Worm (Caenorhabditis elegans): Measurements from ENCODE around the gene Y6G8.8.

DNA sequence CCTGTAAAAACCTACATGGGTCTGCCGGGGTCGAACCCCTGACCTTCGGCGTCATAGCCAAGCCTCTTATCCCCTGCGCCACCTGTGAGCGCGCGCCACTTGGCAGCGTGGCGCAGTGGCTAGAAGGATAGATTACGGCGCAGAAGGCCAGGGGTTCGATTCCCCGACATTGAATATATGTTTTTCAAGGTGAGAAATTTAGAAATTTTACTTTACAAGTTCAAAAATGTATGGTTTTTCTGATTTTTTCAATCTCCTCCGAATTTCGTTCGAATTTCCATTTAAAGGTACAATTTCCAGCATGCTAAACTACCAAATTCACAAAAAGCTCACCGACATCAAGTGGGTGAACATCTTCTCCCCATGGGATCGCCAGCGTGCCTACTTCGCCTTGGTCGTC, 39.6 kb downstream of the Y6G8.8 start, which contains the start of gene dgat-2:
- TF ChIP-seq him-1 (tag; optimal IDR thresholded peaks at IDR 0.05) (no peak), W03F9.2 (tag; optimal IDR thresholded peaks at IDR 0.05) (no peak)

All from whole organism, L4/young adult.